Fruit fly (Drosophila melanogaster) whole organism, prepupa: ENCODE data around the gene Gr10b.

Experiments used
- CG10669 ChIP-seq: fragments of 200-800 bp; sonication (Bioruptor generic); optimal IDR thresholded peaks from 3 replicates; lab custom pipeline; 2018; ENCODE audit warnings: missing biosample characterization, mild to moderate bottlenecking, missing genetic modification characterization, moderate library complexity
- CG11294 ChIP-seq: fragments of 200-800 bp; sonication (Bioruptor generic); IDR thresholded peaks from 2 replicates; pipeline ENCODE4 v1.3.6; 2022; ENCODE audit warnings: missing biosample characterization, missing genetic modification characterization
- CG16779 ChIP-seq: fragments of 200-800 bp; sonication (Bioruptor generic); optimal IDR thresholded peaks from 3 replicates; lab custom pipeline; 2017; ENCODE audit warnings: missing biosample characterization, mild to moderate bottlenecking, missing genetic modification characterization
- CG6854 ChIP-seq: fragments of 200-800 bp; sonication (Bioruptor generic); optimal IDR thresholded peaks from 2 replicates; lab custom pipeline; 2017; ENCODE audit warnings: missing biosample characterization, mild to moderate bottlenecking, missing genetic modification characterization
- Met ChIP-seq: fragments of 200-800 bp; sonication (Bioruptor generic); optimal IDR thresholded peaks from 3 replicates; lab custom pipeline; 2016; ENCODE audit warnings: missing biosample characterization, missing genetic modification characterization
- OdsH ChIP-seq: fragments of 200-800 bp; sonication (Bioruptor generic); optimal IDR thresholded peaks from 3 replicates; lab custom pipeline; 2016; ENCODE audit warnings: missing biosample characterization, missing genetic modification characterization
- Sox102F ChIP-seq: fragments of 200-800 bp; sonication (Bioruptor generic); optimal IDR thresholded peaks from 2 replicates; lab custom pipeline; 2016; ENCODE audit warnings: missing biosample characterization, mild to moderate bottlenecking, missing genetic modification characterization
- acj6 ChIP-seq: fragments of 200-800 bp; sonication (Bioruptor generic); optimal IDR thresholded peaks from 3 replicates; lab custom pipeline; 2016; ENCODE audit warnings: missing biosample characterization, missing genetic modification characterization

DNA sequence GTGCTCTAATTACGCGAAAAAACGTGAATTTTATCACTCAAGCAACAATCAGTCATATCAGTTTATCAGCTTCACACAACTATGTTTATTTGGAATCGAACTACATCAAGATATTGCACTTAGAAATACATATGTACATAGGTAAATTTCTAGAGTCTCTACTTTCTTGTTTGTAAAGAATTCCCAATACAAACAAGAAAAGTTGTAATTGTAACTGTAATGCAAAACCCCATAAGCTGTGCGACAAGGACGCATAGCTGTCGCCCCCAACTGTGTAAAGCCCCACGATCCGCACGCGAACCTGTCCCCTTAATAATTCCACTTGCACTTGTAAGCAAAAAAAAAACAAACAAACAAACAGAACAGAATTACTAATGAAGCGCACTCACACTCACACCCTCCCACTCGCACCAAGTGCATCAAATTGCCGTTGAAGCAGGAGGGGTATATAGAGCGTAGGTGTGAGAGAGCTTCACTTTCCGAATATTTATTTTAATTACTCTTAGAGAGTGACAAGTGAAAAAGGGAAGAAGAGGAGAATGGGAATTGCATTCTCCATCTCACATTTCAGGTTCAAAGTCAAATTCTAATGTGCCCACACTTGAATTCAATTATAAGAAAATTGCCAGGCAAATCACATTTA, 13.1 kb upstream of the Gr10b start:
- TF ChIP-seq OdsH = no peak
- no peak for TF ChIP-seq CG10669 (GFP tag; lab: Kevin White, UChicago)
- TF ChIP-seq CG16779 = no peak
- TF ChIP-seq Sox102F = no peak
- no peak for TF ChIP-seq CG6854 (GFP tag; lab: Kevin White, UChicago)
- TF ChIP-seq Met (GFP tag; lab: Kevin White, UChicago) = no peak
- no peak for TF ChIP-seq acj6 (GFP tag; lab: Kevin White, UChicago)
- no peak for TF ChIP-seq CG11294 (GFP tag; lab: Robert Waterston, UW)
